Worm (Caenorhabditis elegans) whole organism, mixed stage, embryonic: ENCODE results near the gene C15H9.4.

Experiments used
- elt-1 ChIP-seq: sonication (generic microtip); optimal IDR thresholded peaks from 2 replicates; lab custom pipeline; 2017; ENCODE audit warnings: missing genetic modification characterization, mild to moderate bottlenecking, missing compliant biosample characterization, antibody characterized with exemption, moderate library complexity, borderline replicate concordance; ENCODE audit not compliant: insufficient read depth
- elt-3 ChIP-seq: fragments of 150-350 bp; optimal IDR thresholded peaks from 2 replicates; lab custom pipeline; 2014; ENCODE audit warnings: missing biosample characterization, missing genetic modification characterization
- flh-1 ChIP-seq: fragments of 200-800 bp; sonication (Bioruptor generic); optimal IDR thresholded peaks from 2 replicates; lab custom pipeline; 2018; ENCODE audit warnings: mild to moderate bottlenecking, missing genetic modification characterization, moderate library complexity, missing compliant biosample characterization
- nhr-237 ChIP-seq: fragments of 150-350 bp; optimal IDR thresholded peaks from 2 replicates; lab custom pipeline; 2014; ENCODE audit warnings: missing biosample characterization, missing genetic modification characterization
- snpc-4 ChIP-seq: fragments of 150-350 bp; optimal IDR thresholded peaks from 2 replicates; lab custom pipeline; 2014; ENCODE audit warnings: missing biosample characterization, missing genetic modification characterization
- unc-120 ChIP-seq: sonication (generic microtip); optimal IDR thresholded peaks from 2 replicates; lab custom pipeline; 2017; ENCODE audit warnings: missing genetic modification characterization, missing compliant biosample characterization; ENCODE audit not compliant: poor library complexity, severe bottlenecking
- unc-39 ChIP-seq: fragments of 150-350 bp; optimal IDR thresholded peaks from 2 replicates; lab custom pipeline; 2014; ENCODE audit warnings: missing biosample characterization, missing genetic modification characterization
- unc-62 ChIP-seq: fragments of 150-350 bp; optimal IDR thresholded peaks from 2 replicates; lab custom pipeline; 2014; ENCODE audit warnings: missing biosample characterization, missing genetic modification reagents, missing genetic modification characterization
- ztf-11 ChIP-seq: fragments of 150-350 bp; optimal IDR thresholded peaks from 2 replicates; lab custom pipeline; 2014; ENCODE audit warnings: missing biosample characterization, missing genetic modification characterization

ce11 chrX:6100395-6101099 lies 3.1 kb downstream of the C15H9.4 start:
- TF ChIP-seq snpc-4 (tag; lab: Kevin White, UChicago) (no peak), nhr-237 (no peak), elt-1 (tag; lab: Kevin White, UChicago) (no peak), flh-1 (no peak), elt-3 (tag; lab: Kevin White, UChicago) (no peak), ztf-11 (tag; lab: Kevin White, UChicago) (no peak), unc-120 (no peak), unc-62 (GFP tag; lab: Kevin White, UChicago) (no peak), unc-39 (tag; lab: Kevin White, UChicago) (no peak)
